Fruit fly (Drosophila melanogaster) whole organism: Measurements from ENCODE around the gene CG9396.

Experiments
- CG8478 ChIP-seq: fragments of >200 bp; optimal IDR thresholded peaks from 2 replicates; lab custom pipeline; 2018; ENCODE audit warnings: inconsistent platforms
- Dll ChIP-seq: fragments of >200 bp; optimal IDR thresholded peaks from 2 replicates; lab custom pipeline; 2017
- EcR ChIP-seq, 2 experiments: fragments of >200 bp; optimal IDR thresholded peaks; 2 replicates each; lab custom pipeline; 2017; ENCODE audit warnings: missing biosample characterization in 2 of 2, missing genetic modification characterization in 2 of 2, missing genetic modification reagents in 2 of 2
- pan ChIP-seq: fragments of >200 bp; optimal IDR thresholded peaks from 2 replicates; lab custom pipeline; 2017
- psq ChIP-seq: fragments of >200 bp; optimal IDR thresholded peaks from 2 replicates; lab custom pipeline; 2017
- usp ChIP-seq: fragments of >200 bp; optimal IDR thresholded peaks from 2 replicates; lab custom pipeline; 2017; ENCODE audit warnings: missing biosample characterization, missing genetic modification characterization, mixed read lengths

Gene CG9396

DNA sequence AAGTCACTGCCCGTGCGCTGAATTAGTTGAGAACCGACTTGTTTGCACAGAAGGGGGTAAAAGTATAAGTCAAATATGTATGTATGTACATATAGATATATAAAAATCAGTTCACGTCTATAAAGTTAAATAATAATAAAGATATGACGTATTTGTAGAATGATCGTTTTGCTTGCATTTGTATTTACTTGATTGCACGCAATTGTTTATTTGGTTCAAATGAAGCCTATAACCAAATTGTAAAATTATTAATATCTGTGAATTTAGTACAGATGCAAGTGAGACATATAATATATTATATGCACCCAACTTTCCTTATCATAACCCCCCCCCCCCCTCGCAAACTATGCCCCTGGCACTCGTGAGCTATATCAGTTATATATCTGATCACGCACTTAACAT, 29.1 kb upstream of the CG9396 start:
- TF ChIP-seq Dll (no peak), usp (no peak), pan (no peak), CG8478 (no peak), psq (lab: Kevin White, UChicago) (no peak), EcR (GFP tag; optimal IDR thresholded peaks at IDR 0.05; lab: Kevin White, UChicago) (no peak)

DNA sequence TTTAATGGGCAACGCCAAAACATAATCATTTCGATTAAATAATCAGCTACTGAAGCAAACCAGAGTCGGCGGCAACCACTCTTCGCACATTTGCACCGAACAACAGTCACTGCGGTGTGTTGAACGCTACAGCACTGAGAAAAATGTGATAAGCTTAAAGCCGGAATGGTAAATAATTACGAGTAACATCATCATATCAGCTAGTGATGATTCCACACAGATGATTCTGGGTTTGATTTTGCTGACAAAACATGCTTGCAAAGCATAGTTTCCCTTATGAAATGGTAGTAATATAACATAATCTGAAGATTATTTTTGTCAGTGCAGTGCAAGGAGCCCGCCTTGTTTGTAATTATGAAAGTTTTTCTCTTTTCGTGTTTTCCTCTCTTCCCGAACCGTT, 26.7 kb upstream of the CG9396 start:
- TF ChIP-seq CG8478 (no peak), EcR (GFP tag; optimal IDR thresholded peaks at IDR 0.05; lab: Kevin White, UChicago) (no peak), pan (no peak), usp (no peak), psq (lab: Kevin White, UChicago) (no peak), Dll (no peak)

DNA sequence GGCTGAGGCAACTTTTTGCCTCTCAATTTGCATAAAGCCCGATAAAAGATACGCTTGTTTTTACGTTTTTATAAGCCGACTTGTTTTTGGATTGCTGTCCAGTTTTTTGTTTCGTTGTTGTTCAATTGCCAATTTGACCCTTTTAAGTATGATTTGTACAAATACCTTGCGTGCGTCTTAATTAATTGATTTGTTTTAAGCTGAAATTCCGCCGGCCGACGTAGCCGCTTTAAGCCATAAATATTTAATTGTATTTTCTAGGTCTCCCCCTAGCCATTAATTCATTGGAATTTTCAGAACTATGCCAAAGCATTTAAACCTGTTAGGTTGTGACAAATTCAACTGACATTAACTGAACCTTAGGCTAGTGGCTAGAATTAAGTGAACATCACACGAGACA, 25.2 kb upstream of the CG9396 start:
- no peak for TF ChIP-seq Dll
- TF ChIP-seq usp, result no peak
- TF ChIP-seq CG8478, result no peak
- no peak for TF ChIP-seq psq (lab: Kevin White, UChicago)
- TF ChIP-seq EcR (GFP tag; optimal IDR thresholded peaks at IDR 0.05; lab: Kevin White, UChicago), result no peak
- TF ChIP-seq pan, result no peak

DNA sequence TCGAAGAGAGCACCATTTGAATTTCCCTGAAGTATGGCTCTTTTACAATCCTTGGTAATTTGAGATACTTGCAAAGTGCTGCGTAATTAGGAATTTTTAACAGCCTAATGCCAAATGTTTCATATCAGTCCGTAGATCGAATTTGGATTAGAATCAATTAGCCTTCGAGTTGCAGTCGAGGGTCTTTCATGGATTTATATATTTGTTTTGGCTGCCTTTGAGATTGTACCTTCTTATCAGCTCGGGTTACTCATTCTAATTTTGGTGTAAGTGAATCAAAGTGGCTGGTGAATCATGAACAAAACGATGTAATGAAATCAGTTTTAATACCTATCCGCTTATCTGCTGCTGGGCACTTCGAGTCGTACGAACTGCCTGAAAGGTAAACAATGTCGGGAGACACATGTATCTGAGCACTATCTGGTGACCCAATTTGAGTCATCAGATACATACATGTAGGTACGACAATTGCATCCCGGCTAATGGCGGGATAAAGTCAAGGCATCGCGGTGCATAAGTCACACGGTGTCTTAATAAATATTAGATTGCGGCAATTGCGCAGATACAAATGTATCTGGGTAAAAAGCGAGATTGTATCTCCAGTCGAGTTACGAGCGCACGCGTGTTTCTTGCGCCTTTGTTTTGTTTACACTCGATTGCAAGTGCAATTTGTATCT, 24.4 kb upstream of the CG9396 start:
- TF ChIP-seq CG8478 (no peak), EcR (GFP tag; optimal IDR thresholded peaks at IDR 0.05; lab: Kevin White, UChicago) (no peak), psq (lab: Kevin White, UChicago) (no peak), usp (no peak), Dll (no peak), pan (no peak)

- TF ChIP-seq EcR (GFP tag; optimal IDR thresholded peaks at IDR 0.05; lab: Kevin White, UChicago) (no peak), usp (no peak), Dll (no peak), pan (no peak), psq (lab: Kevin White, UChicago) (no peak), CG8478 (no peak)
Observed at dm6 chr3R:9594839-9595238, 23.4 kb upstream of the CG9396 start.

DNA sequence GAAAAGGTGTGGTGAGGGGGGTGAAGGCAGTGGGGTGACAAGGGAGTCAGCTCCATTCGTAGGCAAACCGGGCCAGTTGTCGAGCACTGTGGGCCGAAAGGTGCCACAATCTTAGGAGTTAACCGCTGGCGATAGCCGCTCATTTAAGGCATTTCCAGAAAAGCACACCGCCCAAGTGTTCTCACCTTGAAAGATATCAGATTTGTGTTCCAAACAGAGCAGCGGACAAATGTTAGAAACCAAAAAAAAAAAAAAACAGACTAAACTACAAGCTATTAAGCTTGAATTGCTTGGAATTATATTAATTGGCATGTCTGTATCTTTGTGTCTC, 22.8 kb upstream of the CG9396 start:
- TF ChIP-seq Dll, result no peak
- TF ChIP-seq usp, result no peak
- TF ChIP-seq EcR (GFP tag; optimal IDR thresholded peaks at IDR 0.05; lab: Kevin White, UChicago), result no peak
- TF ChIP-seq CG8478, result no peak
- TF ChIP-seq pan, result no peak
- no peak for TF ChIP-seq psq (lab: Kevin White, UChicago)

dm6 chr3R:9593408-9594250, 22.2 kb upstream of the CG9396 start:
- TF ChIP-seq Dll (no peak), EcR (GFP tag; optimal IDR thresholded peaks at IDR 0.05; lab: Kevin White, UChicago) (no peak), CG8478 (no peak), usp (no peak), pan (no peak), psq (lab: Kevin White, UChicago) (no peak)

- TF ChIP-seq psq (lab: Kevin White, UChicago) (no peak), usp (no peak), EcR (GFP tag; optimal IDR thresholded peaks at IDR 0.05; lab: Kevin White, UChicago) (no peak), CG8478 (no peak), pan (no peak), Dll (no peak)
Observed at dm6 chr3R:9591769-9592388, 20.5 kb upstream of the CG9396 start.

DNA sequence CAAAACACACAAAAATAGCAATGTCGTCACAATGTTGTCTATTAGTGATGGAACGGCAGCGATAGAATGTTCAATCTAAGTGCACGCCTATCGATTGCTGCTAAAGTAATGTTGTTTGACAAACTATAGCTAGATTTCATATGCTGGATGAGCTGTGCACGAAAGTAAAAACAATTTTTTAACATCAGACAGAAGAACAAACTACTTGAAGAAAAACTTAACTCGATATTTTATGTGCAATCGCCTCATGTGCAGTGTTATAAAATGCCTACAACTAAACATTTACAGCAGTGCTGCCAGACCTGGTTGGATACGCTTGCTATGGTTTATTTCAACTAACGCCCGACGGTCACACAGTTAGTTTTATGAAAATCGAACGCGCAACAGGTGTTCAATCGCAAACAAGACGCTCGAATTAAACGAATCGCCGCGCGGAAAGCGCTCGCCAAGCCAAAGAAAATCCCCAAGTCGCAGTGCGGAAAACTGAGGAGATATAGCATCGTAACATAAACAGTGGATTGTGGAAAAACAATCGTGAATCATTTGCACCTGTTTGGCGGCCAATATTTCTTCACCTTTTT, 19.6 kb upstream of the CG9396 start, which contains the start of the genes bocks and CG8312:
Gene bocks (minus strand): TSS at position 51 of the 581 bp plus-strand sequence.
Gene CG8312 (plus strand): TSS at position 358 of the 581 bp plus-strand sequence.
- TF ChIP-seq pan, result no peak
- TF ChIP-seq usp, result no peak
- no peak for TF ChIP-seq Dll
- no peak for TF ChIP-seq CG8478
- TF ChIP-seq EcR (GFP tag; optimal IDR thresholded peaks at IDR 0.05; lab: Kevin White, UChicago), result no peak
- TF ChIP-seq psq (lab: Kevin White, UChicago), result no peak

DNA sequence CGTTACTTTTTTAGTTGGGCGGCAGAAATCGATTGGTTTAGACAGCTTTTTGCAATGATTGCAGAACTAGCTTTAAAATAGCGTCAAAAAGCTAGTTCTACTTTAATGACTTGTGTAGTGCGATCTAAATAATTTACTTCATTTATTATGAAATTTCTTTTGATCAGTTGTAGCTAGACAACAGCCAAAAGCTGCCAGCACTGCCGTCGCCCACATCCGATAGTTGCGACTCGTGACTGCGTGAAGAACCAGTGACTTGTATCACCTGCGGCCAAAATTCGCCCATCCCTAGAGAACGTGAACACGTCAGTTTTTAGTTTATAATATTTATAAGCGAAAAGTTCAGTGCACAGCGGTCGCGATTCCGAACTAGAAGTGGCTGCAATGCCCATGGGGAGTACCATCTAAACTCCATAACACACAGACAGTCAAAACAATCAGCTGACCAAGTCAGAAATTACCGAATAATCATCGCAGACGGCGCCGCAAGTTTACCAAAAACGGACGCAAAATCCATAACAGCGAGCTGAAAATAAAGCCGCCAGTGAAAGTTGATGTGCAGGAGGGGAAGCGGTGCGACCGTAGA, 15.3 kb upstream of the CG9396 start, which contains the start of gene P58IPK:
Gene P58IPK (plus strand): TSS at position 280 of the 586 bp plus-strand sequence.
- TF ChIP-seq usp (no peak), pan (no peak), EcR (GFP tag; optimal IDR thresholded peaks at IDR 0.05; lab: Kevin White, UChicago) (no peak), CG8478 (no peak), psq (lab: Kevin White, UChicago) (no peak), Dll (no peak)

DNA sequence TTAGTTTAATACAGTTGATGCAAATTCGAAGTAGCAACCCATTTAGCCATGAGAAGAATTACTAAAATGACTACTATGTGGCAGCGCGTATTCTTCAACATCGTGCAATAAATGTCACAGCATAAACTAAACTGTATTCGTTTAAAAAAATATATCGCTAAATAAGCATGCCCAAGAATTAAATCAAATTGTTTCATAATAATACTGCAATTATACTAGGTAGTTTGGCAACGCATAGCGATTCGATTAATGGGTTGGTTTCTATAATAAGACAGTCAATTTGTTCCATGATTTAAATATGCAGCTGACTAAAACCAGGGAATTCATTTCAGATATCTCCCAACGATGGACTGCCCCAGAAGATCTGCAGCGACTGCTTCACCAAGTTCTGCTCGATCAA, 11.7 kb upstream of the CG9396 start, which contains the start of gene CG33654:
Gene CG33654 (minus strand): TSS at position 101 of the 400 bp plus-strand sequence.
- TF ChIP-seq Dll, result no peak
- no peak for TF ChIP-seq usp
- TF ChIP-seq pan, result no peak
- no peak for TF ChIP-seq CG8478
- TF ChIP-seq EcR (GFP tag; optimal IDR thresholded peaks at IDR 0.05; lab: Kevin White, UChicago), result no peak
- no peak for TF ChIP-seq psq (lab: Kevin White, UChicago)

DNA sequence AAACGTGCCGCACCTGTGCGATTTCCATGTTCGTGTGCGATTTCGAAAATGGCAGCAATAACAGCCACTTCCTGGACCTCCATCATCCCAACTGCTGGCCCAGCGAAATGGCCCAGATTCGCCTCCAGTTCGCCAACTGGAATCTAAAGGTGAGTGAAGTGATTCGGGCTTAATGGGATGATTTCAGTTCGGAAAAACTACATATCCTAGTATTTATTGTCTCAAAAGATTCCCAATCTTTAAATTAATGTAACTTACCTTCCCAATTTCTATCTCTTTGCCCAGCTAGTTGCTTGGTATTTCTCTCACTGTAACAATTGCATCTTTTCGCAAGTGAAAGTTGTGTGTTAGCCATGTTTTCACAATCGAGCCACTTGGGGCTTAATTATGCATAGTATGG, 10.6 kb upstream of the CG9396 start:
- TF ChIP-seq CG8478 (no peak), usp (no peak), Dll (no peak), EcR (GFP tag; optimal IDR thresholded peaks at IDR 0.05; lab: Kevin White, UChicago) (no peak), pan (no peak)
